Worm (Caenorhabditis elegans) whole organism, L1 larva: Measurements from ENCODE around the gene col-44.
A peak's percentile ranks its signal among the peaks of the same experiment; 100 is the strongest.

Experiments
- ceh-63 ChIP-seq: fragments of 200-800 bp; sonication (Bioruptor generic); optimal IDR thresholded peaks from 2 replicates; lab custom pipeline; 2018; ENCODE audit warnings: mild to moderate bottlenecking, missing genetic modification characterization, missing compliant biosample characterization
- ceh-8 ChIP-seq: fragments of 200-800 bp; sonication (Bioruptor generic); optimal IDR thresholded peaks from 2 replicates; lab custom pipeline; 2018; ENCODE audit warnings: mild to moderate bottlenecking, missing genetic modification characterization, moderate library complexity, missing compliant biosample characterization
- dsc-1 ChIP-seq: sonication (generic microtip); optimal IDR thresholded peaks from 2 replicates; lab custom pipeline; 2016; ENCODE audit warnings: mild to moderate bottlenecking, missing genetic modification characterization, missing compliant biosample characterization
- efl-1 ChIP-seq, 4 experiments: fragments of 150-350 bp; optimal IDR thresholded peaks in 3 of 4; peaks in 1 of 4; 1 replicate in 1 of 4; 2 replicates in 3 of 4; lab custom pipeline; 2014; ENCODE audit warnings: missing biosample characterization in 2 of 4, missing genetic modification characterization in 2 of 4, missing genetic modification reagents in 2 of 4
- elt-2 ChIP-seq: sonication (generic microtip); optimal IDR thresholded peaks from 2 replicates; lab custom pipeline; 2016; ENCODE audit warnings: missing genetic modification characterization, mild to moderate bottlenecking, inconsistent platforms, missing compliant biosample characterization, missing genetic modification reagents
- elt-3 ChIP-seq, 6 experiments: fragments of 150-350 bp in 1 of 6; sonication (generic microtip); optimal IDR thresholded peaks; 2 replicates each; lab custom pipeline; 2017 to 2018; ENCODE audit warnings: missing biosample characterization in 6 of 6, missing genetic modification characterization in 6 of 6, inconsistent platforms in 1 of 6
- ets-5 ChIP-seq: fragments of 200-800 bp; sonication (Bioruptor generic); IDR thresholded peaks from 2 replicates; pipeline ENCODE4 v1.3.6; 2022; ENCODE audit warnings: missing genetic modification characterization, missing compliant biosample characterization
- fkh-10 ChIP-seq: sonication (generic microtip); optimal IDR thresholded peaks from 2 replicates; lab custom pipeline; 2017; ENCODE audit warnings: missing biosample characterization, missing genetic modification reagents, missing genetic modification characterization
- fkh-4 ChIP-seq: sonication (generic microtip); optimal IDR thresholded peaks from 2 replicates; lab custom pipeline; 2016; ENCODE audit warnings: missing compliant biosample characterization, missing genetic modification characterization, borderline replicate concordance
- irx-1 ChIP-seq: sonication (generic microtip); optimal IDR thresholded peaks from 2 replicates; lab custom pipeline; 2016; ENCODE audit warnings: missing genetic modification characterization, missing compliant biosample characterization
- lin-14 ChIP-seq: fragments of 200-800 bp; sonication (Bioruptor generic); optimal IDR thresholded peaks from 2 replicates; lab custom pipeline; 2018; ENCODE audit warnings: mild to moderate bottlenecking, missing genetic modification characterization, moderate library complexity, missing compliant biosample characterization
- lin-35 ChIP-seq, 2 experiments: fragments of 150-350 bp; optimal IDR thresholded peaks; 2 replicates each; lab custom pipeline; 2014; ENCODE audit warnings: missing biosample characterization in 2 of 2, missing genetic modification characterization in 2 of 2, missing genetic modification reagents in 2 of 2
- mep-1 ChIP-seq: fragments of 150-350 bp; optimal IDR thresholded peaks from 2 replicates; lab custom pipeline; 2014; ENCODE audit warnings: missing biosample characterization, missing genetic modification characterization
- nhr-11 ChIP-seq: fragments of 150-350 bp; optimal IDR thresholded peaks from 2 replicates; lab custom pipeline; 2014; ENCODE audit warnings: missing biosample characterization, missing genetic modification characterization
- nhr-71 ChIP-seq: sonication (generic microtip); optimal IDR thresholded peaks from 2 replicates; lab custom pipeline; 2016; ENCODE audit warnings: mild to moderate bottlenecking, missing genetic modification characterization, moderate library complexity, missing compliant biosample characterization
- nhr-76 ChIP-seq: sonication (generic microtip); optimal IDR thresholded peaks from 2 replicates; lab custom pipeline; 2017; ENCODE audit warnings: missing biosample characterization, missing genetic modification characterization
- nhr-85 ChIP-seq: sonication (generic microtip); peaks from one replicate; lab custom pipeline; 2016; ENCODE audit warnings: missing genetic modification characterization, inconsistent platforms, missing compliant biosample characterization
- pag-3 ChIP-seq: sonication (generic microtip); optimal IDR thresholded peaks from 2 replicates; lab custom pipeline; 2017; ENCODE audit warnings: missing genetic modification characterization, mild to moderate bottlenecking, missing compliant biosample characterization, antibody characterized with exemption, borderline replicate concordance; ENCODE audit not compliant: insufficient read depth
- rnt-1 ChIP-seq: sonication (generic microtip); optimal IDR thresholded peaks from 2 replicates; lab custom pipeline; 2016; ENCODE audit warnings: mild to moderate bottlenecking, missing genetic modification characterization, moderate library complexity, missing compliant biosample characterization
- snpc-4 ChIP-seq: fragments of 150-350 bp; optimal IDR thresholded peaks from 2 replicates; lab custom pipeline; 2014; ENCODE audit warnings: missing biosample characterization, missing genetic modification characterization
- sup-37 ChIP-seq: fragments of 200-800 bp; sonication (Bioruptor generic); optimal IDR thresholded peaks from 2 replicates; lab custom pipeline; 2018; ENCODE audit warnings: mild to moderate bottlenecking, missing genetic modification characterization, missing compliant biosample characterization
- tlp-1 ChIP-seq: fragments of 150-350 bp; optimal IDR thresholded peaks from 2 replicates; lab custom pipeline; 2014; ENCODE audit warnings: missing biosample characterization, missing genetic modification characterization
- unc-98 ChIP-seq: fragments of 200-800 bp; sonication (Bioruptor generic); IDR thresholded peaks from 2 replicates; pipeline ENCODE4 v1.3.6; 2022; ENCODE audit warnings: missing genetic modification characterization, missing compliant biosample characterization
- xbp-1 ChIP-seq: sonication (generic microtip); optimal IDR thresholded peaks from 2 replicates; lab custom pipeline; 2016; ENCODE audit warnings: missing genetic modification characterization, missing compliant biosample characterization

The col-44 gene

ce11 chrX:13605854-13606253 is 14.6 kb downstream of the col-44 start:
- peak; percentile 6 for TF ChIP-seq rnt-1 (tag; lab: Kevin White, UChicago)
- TF ChIP-seq lin-35 (GFP tag; optimal IDR thresholded peaks at IDR 0.05; lab: Kevin White, UChicago), result no peak
- TF ChIP-seq nhr-85 (tag; lab: Kevin White, UChicago), result no peak
- TF ChIP-seq snpc-4 (tag; lab: Kevin White, UChicago), result peak; percentile 73
- no peak for TF ChIP-seq efl-1 (optimal IDR thresholded peaks at IDR 0.05; lab: Kevin White, UChicago)
- peak in 1 of 2 experiments; percentile 21 for TF ChIP-seq efl-1 (GFP tag; optimal IDR thresholded peaks at IDR 0.05 in 1 of 2; lab: Kevin White, UChicago)

- TF ChIP-seq lin-35 (GFP tag; optimal IDR thresholded peaks at IDR 0.05; lab: Kevin White, UChicago), result no peak
- peak; percentile 53 for TF ChIP-seq fkh-10
- TF ChIP-seq lin-14 (GFP tag; lab: Kevin White, UChicago), result peak; percentile 11
- no peak for TF ChIP-seq irx-1 (tag; lab: Kevin White, UChicago)
- TF ChIP-seq pag-3 (tag; lab: Kevin White, UChicago), result no peak
Measured at ce11 chrX:13610040-13610439, 18.8 kb downstream of the col-44 start.

ce11 chrX:13615181-13615580 is 23.9 kb downstream of the col-44 start:
- TF ChIP-seq dsc-1 (tag; lab: Kevin White, UChicago) (peak; percentile 4), ceh-63 (peak; percentile 76), nhr-85 (tag; lab: Kevin White, UChicago) (no peak), lin-14 (GFP tag; lab: Kevin White, UChicago) (peak; percentile 27)
- TF ChIP-seq, all 84 proteins: peak for 3

ce11 chrX:13618574-13618973 is 27.3 kb downstream of the col-44 start, which contains the start of gene nlp-53:
TSS of gene nlp-53 (plus strand) at chrX:13618874.
- no peak for TF ChIP-seq mep-1 (tag; lab: Kevin White, UChicago)
- TF ChIP-seq nhr-76 (tag; lab: Kevin White, UChicago), result no peak
- no peak for TF ChIP-seq sup-37 (GFP tag; lab: Kevin White, UChicago)
- no peak for TF ChIP-seq elt-2 (tag; lab: Kevin White, UChicago)
- TF ChIP-seq nhr-85 (tag; lab: Kevin White, UChicago), result peak; percentile 36

ce11 chrX:13621628-13622027 is 30.4 kb downstream of the col-44 start, which contains the start of gene Y12A6A.1:
TSS of gene Y12A6A.1 (minus strand) at chrX:13621728.
- no peak for TF ChIP-seq nhr-11 (tag; lab: Kevin White, UChicago)
- TF ChIP-seq efl-1 (optimal IDR thresholded peaks at IDR 0.05; lab: Kevin White, UChicago), result no peak
- peak in 1 of 2 experiments; percentile 19 for TF ChIP-seq efl-1 (GFP tag; optimal IDR thresholded peaks at IDR 0.05 in 1 of 2; lab: Kevin White, UChicago)

ce11 chrX:13631122-13631672 is 39.9 kb downstream of the col-44 start, which contains the start of gene nlg-1:
TSS of gene nlg-1 (minus strand) at chrX:13631172.
- TF ChIP-seq tlp-1 (tag; lab: Kevin White, UChicago) (no peak), xbp-1 (tag; lab: Kevin White, UChicago) (no peak), ets-5 (GFP tag; lab: Robert Waterston, UW) (no peak), elt-3 (tag; optimal IDR thresholded peaks at IDR 0.05; lab: Kevin White, UChicago) (no peak), fkh-10 (peak; percentile 78), fkh-4 (tag; lab: Kevin White, UChicago) (no peak), unc-98 (GFP tag; lab: Robert Waterston, UW) (no peak), lin-14 (GFP tag; lab: Kevin White, UChicago) (peak; percentile 74), nhr-71 (no peak)
- TF ChIP-seq, all 84 proteins: peak for 2

- TF ChIP-seq xbp-1 (tag; lab: Kevin White, UChicago), result no peak
- peak; percentile 59 for TF ChIP-seq lin-14 (GFP tag; lab: Kevin White, UChicago)
- TF ChIP-seq nhr-71, result peak; percentile 17
- TF ChIP-seq ceh-8, result peak; percentile 20
Measured at ce11 chrX:13632245-13632644, 41.0 kb downstream of the col-44 start.

- peak; percentile 82 for TF ChIP-seq snpc-4 (tag; lab: Kevin White, UChicago)
- TF ChIP-seq efl-1 (optimal IDR thresholded peaks at IDR 0.05; lab: Kevin White, UChicago), result no peak
- no peak for TF ChIP-seq efl-1 (GFP tag; optimal IDR thresholded peaks at IDR 0.05 in 1 of 2; lab: Kevin White, UChicago)
Measured at ce11 chrX:13633032-13633431, 41.8 kb downstream of the col-44 start.
